Fruit fly (Drosophila melanogaster) whole organism, embryonic: ENCODE data around the gene Muc91C.

Experiments used
- B-H1 ChIP-seq: fragments of 200-800 bp; sonication (Bioruptor generic); IDR thresholded peaks from 3 replicates; pipeline ENCODE4 v1.3.6; 2022; ENCODE audit warnings: missing biosample characterization, missing genetic modification characterization
- C15 ChIP-seq: fragments of 200-800 bp; sonication (Bioruptor generic); IDR thresholded peaks from 3 replicates; pipeline ENCODE4 v1.3.6; 2022; ENCODE audit warnings: missing biosample characterization, missing genetic modification characterization
- CG10209 ChIP-seq: fragments of 200-800 bp; sonication (Bioruptor generic); optimal IDR thresholded peaks from 3 replicates; lab custom pipeline; 2017; ENCODE audit warnings: missing biosample characterization, mild to moderate bottlenecking, missing genetic modification characterization, missing genetic modification reagents
- CG12769 ChIP-seq: fragments of 200-800 bp; sonication (Bioruptor generic); optimal IDR thresholded peaks from 2 replicates; lab custom pipeline; 2019; ENCODE audit warnings: missing biosample characterization, mild to moderate bottlenecking, missing genetic modification characterization, moderate library complexity
- CG12942 ChIP-seq: fragments of 200-800 bp; sonication (Bioruptor generic); optimal IDR thresholded peaks from 3 replicates; lab custom pipeline; 2016; ENCODE audit warnings: missing biosample characterization, missing genetic modification characterization
- CG1647 ChIP-seq: fragments of 200-800 bp; sonication (Bioruptor generic); optimal IDR thresholded peaks from 3 replicates; lab custom pipeline; 2016; ENCODE audit warnings: missing biosample characterization, missing genetic modification characterization
- CG18262 ChIP-seq: fragments of 200-800 bp; optimal IDR thresholded peaks from 3 replicates; lab custom pipeline; 2019; ENCODE audit warnings: missing biosample characterization, mild to moderate bottlenecking, missing genetic modification characterization, moderate library complexity
- CG1832 ChIP-seq: fragments of 200-800 bp; sonication (Bioruptor generic); optimal IDR thresholded peaks from 2 replicates; lab custom pipeline; 2017; ENCODE audit warnings: missing biosample characterization, mild to moderate bottlenecking, missing genetic modification characterization, inconsistent platforms
- CG2889 ChIP-seq: fragments of 200-800 bp; sonication (Bioruptor generic); IDR thresholded peaks from 3 replicates; pipeline ENCODE4 v1.3.6; 2022; ENCODE audit warnings: missing biosample characterization, missing genetic modification characterization
- CG30431 ChIP-seq: fragments of 200-800 bp; sonication (Bioruptor generic); optimal IDR thresholded peaks from 2 replicates; lab custom pipeline; 2017; ENCODE audit warnings: missing biosample characterization, missing genetic modification characterization
- CG3065 ChIP-seq: fragments of 200-800 bp; sonication (Bioruptor generic); optimal IDR thresholded peaks from 2 replicates; lab custom pipeline; 2016; ENCODE audit warnings: missing biosample characterization, missing genetic modification characterization
- CG31365 ChIP-seq: fragments of 200-800 bp; sonication (Bioruptor generic); optimal IDR thresholded peaks from 2 replicates; lab custom pipeline; 2018; ENCODE audit warnings: missing biosample characterization, mild to moderate bottlenecking, missing genetic modification characterization
- CG34376 ChIP-seq: fragments of 200-800 bp; sonication (Bioruptor generic); optimal IDR thresholded peaks from 2 replicates; lab custom pipeline; 2018; ENCODE audit warnings: missing biosample characterization, mild to moderate bottlenecking, missing genetic modification characterization
- CG3726 ChIP-seq: fragments of 200-800 bp; sonication (Bioruptor generic); IDR thresholded peaks from 3 replicates; pipeline ENCODE4, ENCODE4 v1.3.6; 2022; ENCODE audit warnings: missing biosample characterization, missing genetic modification characterization
- CG4360 ChIP-seq: fragments of 200-800 bp; sonication (Bioruptor generic); IDR thresholded peaks from 2 replicates; pipeline ENCODE4 v1.3.6; 2022; ENCODE audit warnings: missing biosample characterization, missing genetic modification characterization
- CG5245 ChIP-seq: fragments of 200-800 bp; sonication (Bioruptor generic); optimal IDR thresholded peaks from 3 replicates; lab custom pipeline; 2016; ENCODE audit warnings: missing biosample characterization, missing genetic modification characterization
- CG6765 ChIP-seq: fragments of 200-800 bp; sonication (Bioruptor generic); optimal IDR thresholded peaks from 3 replicates; lab custom pipeline; 2017; ENCODE audit warnings: missing biosample characterization, mild to moderate bottlenecking, missing genetic modification characterization
- CG6854 ChIP-seq: fragments of 200-800 bp; sonication (Bioruptor generic); optimal IDR thresholded peaks from 3 replicates; lab custom pipeline; 2017; ENCODE audit warnings: missing biosample characterization, mild to moderate bottlenecking, missing genetic modification characterization
- CG9609 ChIP-seq: fragments of 200-800 bp; sonication (Bioruptor generic); optimal IDR thresholded peaks from 3 replicates; lab custom pipeline; 2016; ENCODE audit warnings: missing biosample characterization, missing genetic modification characterization
- CG9797 ChIP-seq: fragments of 200-800 bp; sonication (Bioruptor generic); optimal IDR thresholded peaks from 3 replicates; lab custom pipeline; 2018; ENCODE audit warnings: missing biosample characterization, mild to moderate bottlenecking, missing genetic modification characterization
- D19A ChIP-seq: fragments of 200-800 bp; optimal IDR thresholded peaks from 3 replicates; lab custom pipeline; 2019; ENCODE audit warnings: missing biosample characterization, mild to moderate bottlenecking, missing genetic modification characterization, moderate library complexity
- Deaf1 ChIP-seq: fragments of 200-800 bp; optimal IDR thresholded peaks from 3 replicates; lab custom pipeline; 2019; ENCODE audit warnings: missing biosample characterization, mild to moderate bottlenecking, missing genetic modification characterization, moderate library complexity
- Ets65A ChIP-seq: fragments of 200-800 bp; sonication (Bioruptor generic); peaks from one replicate; lab custom pipeline; 2016; ENCODE audit warnings: missing biosample characterization, missing genetic modification characterization
- Fer3 ChIP-seq: fragments of 200-800 bp; sonication (Bioruptor generic); optimal IDR thresholded peaks from 2 replicates; lab custom pipeline; 2018; ENCODE audit warnings: missing biosample characterization, mild to moderate bottlenecking, missing genetic modification characterization, moderate library complexity
- Gsc ChIP-seq: fragments of 200-800 bp; sonication (Bioruptor generic); IDR thresholded peaks from 2 replicates; pipeline ENCODE4 v1.3.6; 2022; ENCODE audit warnings: missing biosample characterization, missing genetic modification characterization
- Gug ChIP-seq: fragments of 200-800 bp; sonication (Bioruptor generic); IDR thresholded peaks from 4 replicates; pipeline ENCODE4 v1.3.6; 2022; ENCODE audit warnings: missing biosample characterization, missing genetic modification characterization
- HmgZ ChIP-seq: fragments of 200-800 bp; sonication (Bioruptor generic); optimal IDR thresholded peaks from 2 replicates; lab custom pipeline; 2018; ENCODE audit warnings: missing biosample characterization, mild to moderate bottlenecking, missing genetic modification characterization
- Hsf ChIP-seq: fragments of 200-800 bp; sonication (Bioruptor generic); optimal IDR thresholded peaks from 3 replicates; lab custom pipeline; 2016; ENCODE audit warnings: missing biosample characterization, missing genetic modification characterization
- Opbp ChIP-seq: fragments of 200-800 bp; sonication (Bioruptor generic); IDR thresholded peaks from 3 replicates; pipeline ENCODE4 v1.3.6; 2022; ENCODE audit warnings: missing biosample characterization, missing genetic modification characterization; ENCODE audit not compliant: partially characterized antibody
- Side ChIP-seq: fragments of 200-800 bp; sonication (Bioruptor generic); optimal IDR thresholded peaks from 2 replicates; lab custom pipeline; 2016; ENCODE audit warnings: missing biosample characterization, missing genetic modification characterization
- Sin3A ChIP-seq: fragments of >200 bp; optimal IDR thresholded peaks from 2 replicates; lab custom pipeline; 2018
- ato ChIP-seq: fragments of 200-800 bp; sonication (Bioruptor generic); IDR thresholded peaks from 2 replicates; pipeline ENCODE4 v1.3.6; 2022; ENCODE audit warnings: missing biosample characterization, missing genetic modification characterization; ENCODE audit not compliant: partially characterized antibody
- croc ChIP-seq: fragments of 200-800 bp; sonication (Bioruptor generic); conservative IDR thresholded peaks from 3 replicates; pipeline ENCODE4 v1.3.6; 2022; ENCODE audit warnings: missing biosample characterization, missing genetic modification characterization
- da ChIP-seq: fragments of 200-800 bp; sonication (Bioruptor generic); optimal IDR thresholded peaks from 2 replicates; lab custom pipeline; 2016; ENCODE audit warnings: missing biosample characterization, missing genetic modification characterization
- dmrt99B ChIP-seq: fragments of 200-800 bp; sonication (Bioruptor generic); optimal IDR thresholded peaks from 2 replicates; lab custom pipeline; 2018; ENCODE audit warnings: missing biosample characterization, mild to moderate bottlenecking, missing genetic modification characterization, moderate library complexity
- esg ChIP-seq: fragments of 200-800 bp; sonication (Bioruptor generic); conservative IDR thresholded peaks from 2 replicates; pipeline ENCODE4 v1.3.6; 2022; ENCODE audit warnings: missing biosample characterization, missing genetic modification characterization
- eve ChIP-seq, 2 experiments: fragments of >200 bp; optimal IDR thresholded peaks; 2 replicates each; lab custom pipeline; 2017; ENCODE audit warnings: missing biosample characterization in 2 of 2, missing genetic modification characterization in 2 of 2
- gt ChIP-seq: fragments of 200-800 bp; sonication (Bioruptor generic); IDR thresholded peaks from 2 replicates; pipeline ENCODE4 v1.3.6; 2022; ENCODE audit warnings: missing biosample characterization, missing genetic modification characterization
- h ChIP-seq: fragments of >200 bp; optimal IDR thresholded peaks from 2 replicates; lab custom pipeline; 2017
- hbn ChIP-seq: fragments of 200-800 bp; sonication (Bioruptor generic); IDR thresholded peaks from 2 replicates; pipeline ENCODE4 v1.3.6; 2022; ENCODE audit warnings: missing biosample characterization, missing genetic modification characterization; ENCODE audit not compliant: partially characterized antibody
- hkb ChIP-seq, 2 experiments: fragments of 200-800 bp in 1 of 2; fragments of >200 bp in 1 of 2; sonication (Bioruptor generic) in 1 of 2; IDR thresholded peaks in 1 of 2; optimal IDR thresholded peaks in 1 of 2; 2 replicates each; pipeline versions ENCODE4 v1.3.6 to Lab custom; 2017 to 2022; ENCODE audit warnings: missing biosample characterization in 1 of 2, missing genetic modification characterization in 1 of 2
- inv ChIP-seq: fragments of 200-800 bp; sonication (Bioruptor generic); IDR thresholded peaks from 2 replicates; pipeline ENCODE4 v1.3.6; 2022; ENCODE audit warnings: missing biosample characterization, missing genetic modification characterization; ENCODE audit not compliant: partially characterized antibody
- lola ChIP-seq, 3 experiments: fragments of >200 bp in 2 of 3; fragments of 200-800 bp in 1 of 3; sonication (Bioruptor generic) in 1 of 3; optimal IDR thresholded peaks; 2 replicates each; lab custom pipeline; 2017 to 2019; ENCODE audit warnings: missing biosample characterization in 3 of 3, missing genetic modification characterization in 3 of 3, mild to moderate bottlenecking in 1 of 3, moderate library complexity in 1 of 3
- pb ChIP-seq: fragments of 200-800 bp; sonication (Bioruptor generic); optimal IDR thresholded peaks from 3 replicates; lab custom pipeline; 2016; ENCODE audit warnings: missing biosample characterization, missing genetic modification characterization
- peb ChIP-seq: fragments of 200-800 bp; sonication (Bioruptor generic); IDR thresholded peaks from 2 replicates; pipeline ENCODE4 v1.3.6; 2022; ENCODE audit warnings: missing biosample characterization, missing genetic modification characterization
- pnt ChIP-seq: fragments of 200-800 bp; sonication (Bioruptor generic); optimal IDR thresholded peaks from 3 replicates; lab custom pipeline; 2016; ENCODE audit warnings: missing biosample characterization, missing genetic modification characterization
- prd ChIP-seq, 3 experiments: fragments of >200 bp in 2 of 3; fragments of 200-800 bp in 1 of 3; sonication (Bioruptor generic) in 1 of 3; optimal IDR thresholded peaks in 2 of 3; IDR thresholded peaks in 1 of 3; 2 replicates in 2 of 3; 3 replicates in 1 of 3; pipeline versions ENCODE4 v1.3.6 to Lab custom; 2017 to 2022; ENCODE audit warnings: missing biosample characterization in 1 of 3, missing genetic modification characterization in 1 of 3
- schlank ChIP-seq: fragments of 200-800 bp; sonication (Bioruptor generic); optimal IDR thresholded peaks from 2 replicates; lab custom pipeline; 2018; ENCODE audit warnings: missing biosample characterization, mild to moderate bottlenecking, missing genetic modification characterization
- tap ChIP-seq: fragments of 200-800 bp; optimal IDR thresholded peaks from 3 replicates; lab custom pipeline; 2019; ENCODE audit warnings: missing biosample characterization, mild to moderate bottlenecking, missing genetic modification characterization, moderate library complexity
- tin ChIP-seq: fragments of 200-800 bp; sonication (Bioruptor generic); optimal IDR thresholded peaks from 3 replicates; lab custom pipeline; 2016; ENCODE audit warnings: missing biosample characterization, missing genetic modification characterization
- tio ChIP-seq: fragments of 200-800 bp; sonication (Bioruptor generic); optimal IDR thresholded peaks from 2 replicates; lab custom pipeline; 2017; ENCODE audit warnings: missing biosample characterization, missing genetic modification characterization, inconsistent platforms
- vfl ChIP-seq: fragments of 200-800 bp; sonication (Bioruptor generic); optimal IDR thresholded peaks from 2 replicates; lab custom pipeline; 2016; ENCODE audit warnings: missing biosample characterization, missing genetic modification characterization

The Muc91C gene

DNA sequence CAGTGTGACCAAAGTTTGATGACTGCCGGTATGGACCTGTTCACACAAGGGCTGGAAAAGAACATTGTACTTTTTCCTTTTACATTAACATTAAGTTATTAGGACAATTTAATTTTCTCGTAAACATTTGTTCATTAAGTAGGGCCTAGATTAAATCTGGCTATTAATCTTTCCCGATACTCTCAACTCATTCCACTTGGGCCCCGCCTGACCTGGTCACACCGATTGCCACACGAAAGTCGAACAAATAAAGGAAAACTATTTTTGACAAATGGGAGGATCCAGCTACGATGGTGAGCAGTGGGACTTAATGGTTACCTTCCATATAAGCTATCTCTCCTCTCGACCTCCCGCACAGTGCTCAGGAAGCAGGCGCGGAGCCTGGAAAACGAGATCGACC is 29.0 kb downstream of the Muc91C start, which contains the start of the genes Cpsf73 and Gos28 (continued):
- TF ChIP-seq tio (GFP tag; lab: Kevin White, UChicago): no peak
- no peak for TF ChIP-seq CG18262 (tag; lab: Kevin White, UChicago)
- TF ChIP-seq eve (GFP tag; optimal IDR thresholded peaks at IDR 0.05; lab: Kevin White, UChicago): no peak
- no peak for TF ChIP-seq B-H1 (GFP tag; lab: Robert Waterston, UW)
- TF ChIP-seq CG5245: no peak
- no peak for TF ChIP-seq CG30431 (GFP tag; lab: Kevin White, UChicago)
- no peak for TF ChIP-seq da (GFP tag; lab: Kevin White, UChicago)
- no peak for TF ChIP-seq Gsc (GFP tag; lab: Robert Waterston, UW)
- peak; percentile 85 for TF ChIP-seq CG9797 (GFP tag; lab: Kevin White, UChicago)
- TF ChIP-seq esg (GFP tag; lab: Robert Waterston, UW): no peak
- TF ChIP-seq CG34376 (GFP tag; lab: Kevin White, UChicago): no peak
- TF ChIP-seq croc: no peak
- TF ChIP-seq CG12769 (tag; lab: Kevin White, UChicago): peak; percentile 47
- TF ChIP-seq schlank (tag; lab: Kevin White, UChicago): no peak
- TF ChIP-seq vfl: peak; percentile 34
- no peak for TF ChIP-seq CG10209 (GFP tag; lab: Kevin White, UChicago)
- TF ChIP-seq ato (GFP tag; lab: Robert Waterston, UW): no peak
- peak; percentile 73 for TF ChIP-seq HmgZ (tag; lab: Kevin White, UChicago)
- peak; percentile 38; the same call in 1 of the 3 replicates for TF ChIP-seq Opbp (GFP tag; lab: Robert Waterston, UW)
- peak; percentile 42; the same call in 1 of the 2 replicates for TF ChIP-seq inv (GFP tag; lab: Robert Waterston, UW)
- no peak for TF ChIP-seq hkb (optimal IDR thresholded peaks at IDR 0.05; lab: Kevin White, UChicago)
- TF ChIP-seq hkb (GFP tag; IDR thresholded peaks at IDR 0.05; lab: Robert Waterston, UW): no peak
- no peak for TF ChIP-seq hbn (GFP tag; lab: Robert Waterston, UW)
- TF ChIP-seq prd (optimal IDR thresholded peaks at IDR 0.05; lab: Kevin White, UChicago): no peak
- peak; percentile 25; the same call in 1 of the 3 replicates for TF ChIP-seq prd (GFP tag; IDR thresholded peaks at IDR 0.05; lab: Robert Waterston, UW)
- no peak for TF ChIP-seq Fer3 (tag; lab: Kevin White, UChicago)
- no peak for TF ChIP-seq CG6765 (GFP tag; lab: Kevin White, UChicago)
- no peak for TF ChIP-seq peb (GFP tag; lab: Robert Waterston, UW)
- no peak for TF ChIP-seq CG4360 (GFP tag; lab: Robert Waterston, UW)
- TF ChIP-seq CG9609 (GFP tag; lab: Kevin White, UChicago): no peak
- TF ChIP-seq h (lab: Kevin White, UChicago): no peak
- no peak for TF ChIP-seq D19A
- no peak for TF ChIP-seq pb (GFP tag; lab: Kevin White, UChicago)
- no peak for TF ChIP-seq CG31365
- no peak for TF ChIP-seq CG3065 (GFP tag; lab: Kevin White, UChicago)
- no peak for TF ChIP-seq CG1832 (GFP tag; lab: Kevin White, UChicago)
- TF ChIP-seq gt (GFP tag; lab: Robert Waterston, UW): no peak
- TF ChIP-seq CG3726 (GFP tag; lab: Robert Waterston, UW): no peak
- no peak for TF ChIP-seq Gug (GFP tag; lab: Robert Waterston, UW)
- TF ChIP-seq lola (GFP tag; optimal IDR thresholded peaks at IDR 0.05; lab: Kevin White, UChicago): peak in 1 of 3 experiments; percentile 24
- peak; percentile 0 for TF ChIP-seq Hsf
- no peak for TF ChIP-seq tin (GFP tag; lab: Kevin White, UChicago)
- no peak for TF ChIP-seq Deaf1 (tag; lab: Kevin White, UChicago)
- TF ChIP-seq pnt: peak; percentile 5
- TF ChIP-seq dmrt99B: no peak
- TF ChIP-seq CG12942 (GFP tag; lab: Kevin White, UChicago): no peak
- TF ChIP-seq CG6854 (GFP tag; lab: Kevin White, UChicago): no peak
- peak; percentile 90 for TF ChIP-seq Sin3A
- TF ChIP-seq CG2889 (GFP tag; lab: Robert Waterston, UW): no peak
- TF ChIP-seq Ets65A: no peak
- no peak for TF ChIP-seq C15 (GFP tag; lab: Robert Waterston, UW)
- no peak for TF ChIP-seq CG1647 (GFP tag; lab: Kevin White, UChicago)
- TF ChIP-seq tap (tag; lab: Kevin White, UChicago): no peak
- no peak for TF ChIP-seq Side (GFP tag; lab: Kevin White, UChicago)
